Worm (Caenorhabditis elegans) whole organism, L1 larva: ENCODE measurements around the gene C25F6.6.

Experiments used
- C04F5.9 ChIP-seq: sonication (generic microtip); optimal IDR thresholded peaks from 2 replicates; lab custom pipeline; 2016; ENCODE audit warnings: missing genetic modification characterization, missing compliant biosample characterization
- C16A3.4 ChIP-seq: fragments of 150-350 bp; optimal IDR thresholded peaks from 2 replicates; lab custom pipeline; 2014; ENCODE audit warnings: missing biosample characterization, missing genetic modification characterization
- F16B12.6 ChIP-seq: fragments of 150-350 bp; optimal IDR thresholded peaks from 2 replicates; lab custom pipeline; 2014; ENCODE audit warnings: missing biosample characterization, missing genetic modification characterization
- ama-1 ChIP-seq: fragments of 150-350 bp; optimal IDR thresholded peaks from 2 replicates; lab custom pipeline; 2014
- ceh-8 ChIP-seq: fragments of 200-800 bp; sonication (Bioruptor generic); optimal IDR thresholded peaks from 2 replicates; lab custom pipeline; 2018; ENCODE audit warnings: mild to moderate bottlenecking, missing genetic modification characterization, moderate library complexity, missing compliant biosample characterization
- ceh-88 ChIP-seq: fragments of 200-800 bp; sonication (Bioruptor generic); IDR thresholded peaks from 2 replicates; pipeline ENCODE4 v1.3.6; 2022; ENCODE audit warnings: missing genetic modification characterization, missing compliant biosample characterization
- ceh-90 ChIP-seq: sonication (generic microtip); optimal IDR thresholded peaks from 2 replicates; lab custom pipeline; 2016; ENCODE audit warnings: missing genetic modification characterization, missing compliant biosample characterization
- dsc-1 ChIP-seq: sonication (generic microtip); optimal IDR thresholded peaks from 2 replicates; lab custom pipeline; 2016; ENCODE audit warnings: mild to moderate bottlenecking, missing genetic modification characterization, missing compliant biosample characterization
- efl-1 ChIP-seq, 4 experiments: fragments of 150-350 bp; optimal IDR thresholded peaks in 3 of 4; peaks in 1 of 4; 1 replicate in 1 of 4; 2 replicates in 3 of 4; lab custom pipeline; 2014; ENCODE audit warnings: missing biosample characterization in 2 of 4, missing genetic modification characterization in 2 of 4, missing genetic modification reagents in 2 of 4
- egl-13 ChIP-seq: sonication (generic microtip); optimal IDR thresholded peaks from 2 replicates; lab custom pipeline; 2016; ENCODE audit warnings: missing genotype, missing genetic modification reagents, missing genetic modification characterization, missing compliant biosample characterization
- egl-27 ChIP-seq, 2 experiments: fragments of 150-350 bp in 1 of 2; sonication (generic microtip); optimal IDR thresholded peaks; 3 replicates each; lab custom pipeline; 2017 to 2018; ENCODE audit warnings: missing biosample characterization in 2 of 2, missing genetic modification characterization in 2 of 2, missing genetic modification reagents in 2 of 2
- elt-3 ChIP-seq, 6 experiments: fragments of 150-350 bp in 1 of 6; sonication (generic microtip); optimal IDR thresholded peaks; 2 replicates each; lab custom pipeline; 2017 to 2018; ENCODE audit warnings: missing biosample characterization in 6 of 6, missing genetic modification characterization in 6 of 6, inconsistent platforms in 1 of 6
- ets-5 ChIP-seq: fragments of 200-800 bp; sonication (Bioruptor generic); IDR thresholded peaks from 2 replicates; pipeline ENCODE4 v1.3.6; 2022; ENCODE audit warnings: missing genetic modification characterization, missing compliant biosample characterization
- fkh-8 ChIP-seq: sonication (generic microtip); optimal IDR thresholded peaks from 2 replicates; lab custom pipeline; 2016; ENCODE audit warnings: mild to moderate bottlenecking, missing genetic modification characterization, missing compliant biosample characterization
- fos-1 ChIP-seq: fragments of 150-350 bp; optimal IDR thresholded peaks from 2 replicates; lab custom pipeline; 2014; ENCODE audit warnings: missing biosample characterization, missing genetic modification characterization
- hlh-4 ChIP-seq: sonication (generic microtip); optimal IDR thresholded peaks from 2 replicates; lab custom pipeline; 2016; ENCODE audit warnings: mild to moderate bottlenecking, missing genetic modification characterization, missing compliant biosample characterization
- isw-1 ChIP-seq: fragments of 200-800 bp; sonication (Bioruptor generic); IDR thresholded peaks from 2 replicates; pipeline ENCODE4 v1.3.6; 2022; ENCODE audit warnings: missing genetic modification characterization, missing compliant biosample characterization
- jun-1 ChIP-seq: fragments of 150-350 bp; optimal IDR thresholded peaks from 2 replicates; lab custom pipeline; 2014; ENCODE audit warnings: missing biosample characterization, missing genetic modification reagents, missing genetic modification characterization
- lin-15B ChIP-seq: fragments of 150-350 bp; sonication (generic microtip); optimal IDR thresholded peaks from 3 replicates; lab custom pipeline; 2014; ENCODE audit warnings: missing biosample characterization, missing genetic modification characterization
- lin-35 ChIP-seq, 2 experiments: fragments of 150-350 bp; optimal IDR thresholded peaks; 2 replicates each; lab custom pipeline; 2014; ENCODE audit warnings: missing biosample characterization in 2 of 2, missing genetic modification characterization in 2 of 2, missing genetic modification reagents in 2 of 2
- nhr-11 ChIP-seq: fragments of 150-350 bp; optimal IDR thresholded peaks from 2 replicates; lab custom pipeline; 2014; ENCODE audit warnings: missing biosample characterization, missing genetic modification characterization
- nhr-19 ChIP-seq: fragments of 200-800 bp; sonication (Bioruptor generic); conservative IDR thresholded peaks from 2 replicates; pipeline ENCODE4 v1.3.6; 2022; ENCODE audit warnings: missing genetic modification characterization, missing compliant biosample characterization
- nhr-20 ChIP-seq: sonication (generic microtip); optimal IDR thresholded peaks from 2 replicates; lab custom pipeline; 2016; ENCODE audit warnings: mild to moderate bottlenecking, missing genetic modification characterization, missing compliant biosample characterization
- nhr-237 ChIP-seq: fragments of 150-350 bp; optimal IDR thresholded peaks from 2 replicates; lab custom pipeline; 2014; ENCODE audit warnings: missing biosample characterization, missing genetic modification characterization
- nhr-28 ChIP-seq: fragments of 150-350 bp; optimal IDR thresholded peaks from 2 replicates; lab custom pipeline; 2014; ENCODE audit warnings: missing biosample characterization, missing genetic modification characterization
- nhr-76 ChIP-seq: sonication (generic microtip); optimal IDR thresholded peaks from 2 replicates; lab custom pipeline; 2017; ENCODE audit warnings: missing biosample characterization, missing genetic modification characterization
- nhr-77 ChIP-seq: fragments of 150-350 bp; optimal IDR thresholded peaks from 2 replicates; lab custom pipeline; 2014; ENCODE audit warnings: missing biosample characterization, missing genetic modification characterization
- nhr-85 ChIP-seq: sonication (generic microtip); peaks from one replicate; lab custom pipeline; 2016; ENCODE audit warnings: missing genetic modification characterization, inconsistent platforms, missing compliant biosample characterization
- nhr-90 ChIP-seq: sonication (generic microtip); optimal IDR thresholded peaks from 2 replicates; lab custom pipeline; 2016; ENCODE audit warnings: mild to moderate bottlenecking, missing genetic modification characterization, missing compliant biosample characterization; ENCODE audit not compliant: poor library complexity
- pag-3 ChIP-seq: sonication (generic microtip); optimal IDR thresholded peaks from 2 replicates; lab custom pipeline; 2017; ENCODE audit warnings: missing genetic modification characterization, mild to moderate bottlenecking, missing compliant biosample characterization, antibody characterized with exemption, borderline replicate concordance; ENCODE audit not compliant: insufficient read depth
- rnt-1 ChIP-seq: sonication (generic microtip); optimal IDR thresholded peaks from 2 replicates; lab custom pipeline; 2016; ENCODE audit warnings: mild to moderate bottlenecking, missing genetic modification characterization, moderate library complexity, missing compliant biosample characterization
- snpc-4 ChIP-seq: fragments of 150-350 bp; optimal IDR thresholded peaks from 2 replicates; lab custom pipeline; 2014; ENCODE audit warnings: missing biosample characterization, missing genetic modification characterization
- snu-23 ChIP-seq: sonication (generic microtip); optimal IDR thresholded peaks from 2 replicates; lab custom pipeline; 2016; ENCODE audit warnings: missing genetic modification characterization, missing compliant biosample characterization
- sox-4 ChIP-seq: sonication (generic microtip); optimal IDR thresholded peaks from 2 replicates; lab custom pipeline; 2016; ENCODE audit warnings: missing genetic modification characterization, missing compliant biosample characterization
- sup-37 ChIP-seq: fragments of 200-800 bp; sonication (Bioruptor generic); optimal IDR thresholded peaks from 2 replicates; lab custom pipeline; 2018; ENCODE audit warnings: mild to moderate bottlenecking, missing genetic modification characterization, missing compliant biosample characterization
- swsn-7 ChIP-seq: sonication (generic microtip); optimal IDR thresholded peaks from 2 replicates; lab custom pipeline; 2016; ENCODE audit warnings: missing genetic modification characterization, missing compliant biosample characterization
- unc-30 ChIP-seq: sonication (generic microtip); optimal IDR thresholded peaks from 2 replicates; lab custom pipeline; 2017; ENCODE audit warnings: missing biosample characterization, missing genetic modification characterization
- unc-98 ChIP-seq: fragments of 200-800 bp; sonication (Bioruptor generic); IDR thresholded peaks from 2 replicates; pipeline ENCODE4 v1.3.6; 2022; ENCODE audit warnings: missing genetic modification characterization, missing compliant biosample characterization
- vab-15 ChIP-seq: sonication (generic microtip); optimal IDR thresholded peaks from 2 replicates; lab custom pipeline; 2017; ENCODE audit warnings: missing genotype, mild to moderate bottlenecking, missing genetic modification characterization, missing compliant biosample characterization
- zip-4 ChIP-seq: fragments of 200-800 bp; sonication (Bioruptor generic); optimal IDR thresholded peaks from 2 replicates; lab custom pipeline; 2018; ENCODE audit warnings: mild to moderate bottlenecking, missing genetic modification characterization, moderate library complexity, missing compliant biosample characterization

The C25F6.6 gene

ce11 chrX:5414250-5414649 is 36.4 kb downstream of the C25F6.6 start, which contains the start of gene C41A3.2:
Gene C41A3.2, minus strand, starts transcription at chrX:5414350.
- TF ChIP-seq unc-98 (GFP tag; lab: Robert Waterston, UW), result no peak
- no peak for TF ChIP-seq C16A3.4 (tag; lab: Kevin White, UChicago)
- TF ChIP-seq ets-5 (GFP tag; lab: Robert Waterston, UW), result no peak
- TF ChIP-seq F16B12.6, result no peak
- TF ChIP-seq nhr-11 (tag; lab: Kevin White, UChicago), result no peak
- no peak for TF ChIP-seq egl-27 (tag; optimal IDR thresholded peaks at IDR 0.05; lab: Kevin White, UChicago)

DNA sequence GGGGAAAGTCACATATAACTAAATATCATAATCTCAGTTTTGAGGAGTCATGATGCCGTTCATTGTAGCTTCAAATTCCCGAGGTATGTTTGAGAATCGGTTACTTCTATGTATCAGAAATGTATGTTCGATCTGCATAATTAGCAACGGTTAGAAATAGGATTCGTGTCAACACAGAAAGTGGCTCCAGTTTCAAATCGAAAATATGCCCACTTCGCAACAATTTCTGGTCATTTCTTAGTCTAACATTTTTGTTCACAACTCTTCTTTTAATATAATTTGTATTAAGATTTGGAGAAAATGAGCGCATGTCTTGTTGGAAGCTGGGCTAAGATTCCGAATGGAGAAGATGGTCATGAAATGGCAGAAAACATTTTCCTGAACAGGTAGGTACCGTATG is 37.1 kb downstream of the C25F6.6 start, which contains the start of gene pks-1:
TSS of gene pks-1 (plus strand) at position 301 of the 400 bp plus-strand sequence.
- TF ChIP-seq C16A3.4 (tag; lab: Kevin White, UChicago) (no peak), unc-30 (tag; lab: Kevin White, UChicago) (no peak), ama-1 (no peak), sup-37 (GFP tag; lab: Kevin White, UChicago) (no peak), dsc-1 (tag; lab: Kevin White, UChicago) (no peak), nhr-19 (GFP tag; lab: Robert Waterston, UW) (no peak), C04F5.9 (tag; lab: Kevin White, UChicago) (no peak), snpc-4 (tag; lab: Kevin White, UChicago) (no peak)

DNA sequence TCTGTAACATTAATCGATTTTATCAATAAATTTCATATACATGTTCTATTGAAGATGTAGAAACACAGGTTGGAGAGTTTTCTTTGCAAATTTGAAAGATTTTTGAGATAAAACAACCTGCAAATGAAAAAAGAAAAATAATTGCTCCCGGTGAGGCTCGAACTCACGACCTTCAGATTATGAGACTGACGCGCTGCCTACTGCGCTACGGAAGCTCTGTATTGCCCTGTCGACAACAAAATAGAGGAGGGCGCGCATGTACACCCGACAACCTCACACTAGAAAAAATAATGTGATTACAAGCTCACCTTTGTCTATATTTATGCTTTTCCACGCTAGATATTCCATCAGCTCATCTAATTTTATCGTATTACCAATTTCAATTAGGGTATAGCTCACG is 43.4 kb downstream of the C25F6.6 start:
- TF ChIP-seq hlh-4 (tag; lab: Kevin White, UChicago) (no peak), nhr-20 (tag; lab: Kevin White, UChicago) (peak; percentile 16), fkh-8 (tag; lab: Kevin White, UChicago) (no peak), dsc-1 (tag; lab: Kevin White, UChicago) (peak; percentile 39), fos-1 (tag; lab: Kevin White, UChicago) (no peak), nhr-77 (tag; lab: Kevin White, UChicago) (no peak), lin-15B (tag; lab: Kevin White, UChicago) (no peak), nhr-19 (GFP tag; lab: Robert Waterston, UW) (peak; percentile 25; the same call in 1 of the 2 replicates), elt-3 (tag; optimal IDR thresholded peaks at IDR 0.05; lab: Kevin White, UChicago) (no peak), ceh-88 (0 out of 2 replicates have a peak, but pooled peaks have one; percentile 16), swsn-7 (tag; lab: Kevin White, UChicago) (peak; percentile 10), rnt-1 (tag; lab: Kevin White, UChicago) (peak; percentile 48), isw-1 (GFP tag; lab: Robert Waterston, UW) (no peak), sox-4 (tag; lab: Kevin White, UChicago) (no peak), ceh-8 (GFP tag; lab: Kevin White, UChicago) (no peak), vab-15 (tag; lab: Kevin White, UChicago) (no peak), C16A3.4 (tag; lab: Kevin White, UChicago) (peak; percentile 13), efl-1 (optimal IDR thresholded peaks at IDR 0.05; lab: Kevin White, UChicago) (no peak), efl-1 (GFP tag; optimal IDR thresholded peaks at IDR 0.05 in 1 of 2; lab: Kevin White, UChicago) (peak in 1 of 2 experiments; percentile 24), lin-35 (GFP tag; optimal IDR thresholded peaks at IDR 0.05; lab: Kevin White, UChicago) (peak in 1 of 2 experiments; percentile 45), jun-1 (no peak), nhr-237 (no peak), zip-4 (GFP tag; lab: Kevin White, UChicago) (no peak), nhr-90 (tag; lab: Kevin White, UChicago) (no peak), snu-23 (GFP tag; lab: Kevin White, UChicago) (peak; percentile 35), egl-13 (tag; lab: Kevin White, UChicago) (no peak), ceh-90 (tag; lab: Kevin White, UChicago) (no peak), pag-3 (tag; lab: Kevin White, UChicago) (no peak), nhr-85 (tag; lab: Kevin White, UChicago) (peak; percentile 70), nhr-28 (no peak), nhr-76 (no peak)
